Worm (Caenorhabditis elegans) whole organism, L1 larva: ENCODE results near the gene Y54G11A.3.

Experiments used
- C34B4.2 ChIP-seq: sonication (generic microtip); optimal IDR thresholded peaks from 2 replicates; lab custom pipeline; 2017; ENCODE audit warnings: mild to moderate bottlenecking, missing genetic modification characterization, missing compliant biosample characterization
- F16B12.6 ChIP-seq: fragments of 150-350 bp; optimal IDR thresholded peaks from 2 replicates; lab custom pipeline; 2014; ENCODE audit warnings: missing biosample characterization, missing genetic modification characterization
- Y116A8C.19 ChIP-seq: sonication (generic microtip); optimal IDR thresholded peaks from 2 replicates; lab custom pipeline; 2016; ENCODE audit warnings: missing compliant biosample characterization, missing genetic modification characterization, borderline replicate concordance
- alr-1 ChIP-seq: fragments of 200-800 bp; sonication (Bioruptor generic); optimal IDR thresholded peaks from 2 replicates; lab custom pipeline; 2018; ENCODE audit warnings: borderline replicate concordance, mild to moderate bottlenecking, missing genetic modification characterization, missing compliant biosample characterization
- blmp-1 ChIP-seq: fragments of 150-350 bp; optimal IDR thresholded peaks from 2 replicates; lab custom pipeline; 2014; ENCODE audit warnings: missing biosample characterization, missing genetic modification characterization
- ceh-8 ChIP-seq: fragments of 200-800 bp; sonication (Bioruptor generic); optimal IDR thresholded peaks from 2 replicates; lab custom pipeline; 2018; ENCODE audit warnings: mild to moderate bottlenecking, missing genetic modification characterization, moderate library complexity, missing compliant biosample characterization
- dsc-1 ChIP-seq: sonication (generic microtip); optimal IDR thresholded peaks from 2 replicates; lab custom pipeline; 2016; ENCODE audit warnings: mild to moderate bottlenecking, missing genetic modification characterization, missing compliant biosample characterization
- efl-3 ChIP-seq: fragments of 200-800 bp; sonication (Bioruptor generic); optimal IDR thresholded peaks from 2 replicates; lab custom pipeline; 2018; ENCODE audit warnings: mild to moderate bottlenecking, missing genetic modification characterization, missing compliant biosample characterization
- egl-13 ChIP-seq: sonication (generic microtip); optimal IDR thresholded peaks from 2 replicates; lab custom pipeline; 2016; ENCODE audit warnings: missing genotype, missing genetic modification reagents, missing genetic modification characterization, missing compliant biosample characterization
- elt-2 ChIP-seq: sonication (generic microtip); optimal IDR thresholded peaks from 2 replicates; lab custom pipeline; 2016; ENCODE audit warnings: missing genetic modification characterization, mild to moderate bottlenecking, inconsistent platforms, missing compliant biosample characterization, missing genetic modification reagents
- fkh-4 ChIP-seq: sonication (generic microtip); optimal IDR thresholded peaks from 2 replicates; lab custom pipeline; 2016; ENCODE audit warnings: missing compliant biosample characterization, missing genetic modification characterization, borderline replicate concordance
- fos-1 ChIP-seq: fragments of 150-350 bp; optimal IDR thresholded peaks from 2 replicates; lab custom pipeline; 2014; ENCODE audit warnings: missing biosample characterization, missing genetic modification characterization
- grh-1 ChIP-seq: fragments of 200-800 bp; sonication (Bioruptor generic); IDR thresholded peaks from 2 replicates; pipeline ENCODE4 v1.3.6; 2022; ENCODE audit warnings: missing genetic modification reagents, missing genetic modification characterization, missing compliant biosample characterization
- hpl-2 ChIP-seq: fragments of 150-350 bp; optimal IDR thresholded peaks from 2 replicates; lab custom pipeline; 2014; ENCODE audit warnings: missing biosample characterization, missing genetic modification reagents, missing genetic modification characterization
- irx-1 ChIP-seq: sonication (generic microtip); optimal IDR thresholded peaks from 2 replicates; lab custom pipeline; 2016; ENCODE audit warnings: missing genetic modification characterization, missing compliant biosample characterization
- lin-35 ChIP-seq, 2 experiments: fragments of 150-350 bp; optimal IDR thresholded peaks; 2 replicates each; lab custom pipeline; 2014; ENCODE audit warnings: missing biosample characterization in 2 of 2, missing genetic modification characterization in 2 of 2, missing genetic modification reagents in 2 of 2
- lin-39 ChIP-seq: fragments of 150-350 bp; optimal IDR thresholded peaks from 2 replicates; lab custom pipeline; 2014; ENCODE audit warnings: missing biosample characterization, missing genetic modification reagents, missing genetic modification characterization
- mab-9 ChIP-seq: fragments of 200-800 bp; sonication (Bioruptor generic); IDR thresholded peaks from 2 replicates; pipeline ENCODE4 v1.3.6; 2022; ENCODE audit warnings: missing genetic modification reagents, missing genetic modification characterization, missing compliant biosample characterization
- mdl-1 ChIP-seq, 2 experiments: fragments of 150-350 bp; optimal IDR thresholded peaks; 2 replicates each; lab custom pipeline; 2014 to 2017; ENCODE audit warnings: missing biosample characterization in 2 of 2, missing genetic modification characterization in 2 of 2, inconsistent platforms in 1 of 2
- mep-1 ChIP-seq: fragments of 150-350 bp; optimal IDR thresholded peaks from 2 replicates; lab custom pipeline; 2014; ENCODE audit warnings: missing biosample characterization, missing genetic modification characterization
- nhr-11 ChIP-seq: fragments of 150-350 bp; optimal IDR thresholded peaks from 2 replicates; lab custom pipeline; 2014; ENCODE audit warnings: missing biosample characterization, missing genetic modification characterization
- nhr-47 ChIP-seq: sonication (generic microtip); optimal IDR thresholded peaks from 2 replicates; lab custom pipeline; 2016; ENCODE audit warnings: mild to moderate bottlenecking, missing genetic modification characterization, moderate library complexity, missing compliant biosample characterization
- nhr-77 ChIP-seq: fragments of 150-350 bp; optimal IDR thresholded peaks from 2 replicates; lab custom pipeline; 2014; ENCODE audit warnings: missing biosample characterization, missing genetic modification characterization
- nhr-85 ChIP-seq: sonication (generic microtip); peaks from one replicate; lab custom pipeline; 2016; ENCODE audit warnings: missing genetic modification characterization, inconsistent platforms, missing compliant biosample characterization
- pqm-1 ChIP-seq: sonication (generic microtip); optimal IDR thresholded peaks from 3 replicates; lab custom pipeline; 2017; ENCODE audit warnings: missing biosample characterization, missing genetic modification characterization
- skn-1 ChIP-seq: fragments of 150-350 bp; optimal IDR thresholded peaks from 2 replicates; lab custom pipeline; 2014; ENCODE audit warnings: missing biosample characterization, missing genetic modification characterization
- snpc-4 ChIP-seq: fragments of 150-350 bp; optimal IDR thresholded peaks from 2 replicates; lab custom pipeline; 2014; ENCODE audit warnings: missing biosample characterization, missing genetic modification characterization
- sox-4 ChIP-seq: sonication (generic microtip); optimal IDR thresholded peaks from 2 replicates; lab custom pipeline; 2016; ENCODE audit warnings: missing genetic modification characterization, missing compliant biosample characterization
- sptf-1 ChIP-seq: fragments of 150-350 bp; optimal IDR thresholded peaks from 2 replicates; lab custom pipeline; 2014; ENCODE audit warnings: missing biosample characterization, missing genetic modification characterization
- sup-37 ChIP-seq: fragments of 200-800 bp; sonication (Bioruptor generic); optimal IDR thresholded peaks from 2 replicates; lab custom pipeline; 2018; ENCODE audit warnings: mild to moderate bottlenecking, missing genetic modification characterization, missing compliant biosample characterization
- unc-62 ChIP-seq: fragments of 150-350 bp; optimal IDR thresholded peaks from 2 replicates; lab custom pipeline; 2014; ENCODE audit warnings: missing biosample characterization, missing genetic modification reagents, missing genetic modification characterization
- unc-86 ChIP-seq: sonication (generic microtip); optimal IDR thresholded peaks from 2 replicates; lab custom pipeline; 2016; ENCODE audit warnings: missing genetic modification characterization, missing compliant biosample characterization
- zag-1 ChIP-seq: fragments of 150-350 bp; optimal IDR thresholded peaks from 2 replicates; lab custom pipeline; 2014; ENCODE audit warnings: missing biosample characterization, missing genetic modification characterization
- zip-4 ChIP-seq: fragments of 200-800 bp; sonication (Bioruptor generic); optimal IDR thresholded peaks from 2 replicates; lab custom pipeline; 2018; ENCODE audit warnings: mild to moderate bottlenecking, missing genetic modification characterization, moderate library complexity, missing compliant biosample characterization
- ztf-4 ChIP-seq: fragments of 150-350 bp; optimal IDR thresholded peaks from 2 replicates; lab custom pipeline; 2014; ENCODE audit warnings: missing biosample characterization, missing genetic modification characterization

Y54G11A.3 gene

ce11 chrII:14269142-14269593 is 7.3 kb upstream of the Y54G11A.3 start, which contains the start of gene Y54G11A.1:
Gene Y54G11A.1 (minus strand): TSS chrII:14269192.
- TF ChIP-seq zag-1 (tag; lab: Kevin White, UChicago) = no peak
- no peak for TF ChIP-seq C34B4.2 (tag; lab: Kevin White, UChicago)
- TF ChIP-seq egl-13 (tag; lab: Kevin White, UChicago) = no peak
- no peak for TF ChIP-seq snpc-4 (tag; lab: Kevin White, UChicago)
- TF ChIP-seq pqm-1 (tag; lab: Kevin White, UChicago) = no peak
- TF ChIP-seq sup-37 (GFP tag; lab: Kevin White, UChicago) = no peak
- TF ChIP-seq unc-86 (tag; lab: Kevin White, UChicago) = no peak
- no peak for TF ChIP-seq lin-39
- TF ChIP-seq lin-35 (GFP tag; optimal IDR thresholded peaks at IDR 0.05; lab: Kevin White, UChicago) = no peak
- no peak for TF ChIP-seq dsc-1 (tag; lab: Kevin White, UChicago)

ce11 chrII:14269839-14270238 is 6.6 kb upstream of the Y54G11A.3 start:
- TF ChIP-seq C34B4.2 (tag; lab: Kevin White, UChicago) = no peak
- no peak for TF ChIP-seq zag-1 (tag; lab: Kevin White, UChicago)
- TF ChIP-seq lin-39 = no peak
- no peak for TF ChIP-seq nhr-47 (tag; lab: Kevin White, UChicago)
- no peak for TF ChIP-seq fkh-4 (tag; lab: Kevin White, UChicago)
- TF ChIP-seq zip-4 (GFP tag; lab: Kevin White, UChicago) = no peak
- no peak for TF ChIP-seq unc-62 (GFP tag; lab: Kevin White, UChicago)
- no peak for TF ChIP-seq ceh-8 (GFP tag; lab: Kevin White, UChicago)
- TF ChIP-seq nhr-85 (tag; lab: Kevin White, UChicago) = no peak
- no peak for TF ChIP-seq skn-1
- TF ChIP-seq Y116A8C.19 (tag; lab: Kevin White, UChicago) = no peak
- TF ChIP-seq sptf-1 (tag; lab: Kevin White, UChicago) = no peak
- TF ChIP-seq hpl-2 (GFP tag; lab: Kevin White, UChicago) = no peak

- no peak for TF ChIP-seq F16B12.6
- no peak for TF ChIP-seq mdl-1 (tag; optimal IDR thresholded peaks at IDR 0.05; lab: Kevin White, UChicago)
- no peak for TF ChIP-seq mab-9 (GFP tag; lab: Robert Waterston, UW)
- no peak for TF ChIP-seq elt-2 (tag; lab: Kevin White, UChicago)
- no peak for TF ChIP-seq lin-35 (GFP tag; optimal IDR thresholded peaks at IDR 0.05; lab: Kevin White, UChicago)
- TF ChIP-seq egl-13 (tag; lab: Kevin White, UChicago) = no peak
- no peak for TF ChIP-seq lin-39
- TF ChIP-seq efl-3 = no peak
- no peak for TF ChIP-seq fos-1 (tag; lab: Kevin White, UChicago)
- TF ChIP-seq zip-4 (GFP tag; lab: Kevin White, UChicago) = no peak
- no peak for TF ChIP-seq nhr-77 (tag; lab: Kevin White, UChicago)
- TF ChIP-seq, all 84 proteins: peak for 0
These were observed 10.9 kb downstream of the Y54G11A.3 start, which contains the start of gene srh-41 for ce11 chrII:14287277-14287676. Gene srh-41 (minus strand): TSS chrII:14287377.

- TF ChIP-seq mep-1 (no peak), fkh-4 (tag; lab: Kevin White, UChicago) (no peak), nhr-11 (tag; lab: Kevin White, UChicago) (no peak), grh-1 (GFP tag; lab: Robert Waterston, UW) (no peak), alr-1 (tag; lab: Kevin White, UChicago) (no peak), ztf-4 (tag; lab: Kevin White, UChicago) (no peak), irx-1 (tag; lab: Kevin White, UChicago) (no peak), sox-4 (no peak), blmp-1 (tag; lab: Kevin White, UChicago) (no peak)
These were observed 12.5 kb downstream of the Y54G11A.3 start, which contains the start of gene srh-42 for ce11 chrII:14288968-14289367. Gene srh-42 (minus strand): TSS chrII:14289068.
